Fruit fly (Drosophila melanogaster) whole organism, adult: Measurements from ENCODE around the gene CG13300.

Experiments
- CG11617 ChIP-seq: fragments of 200-800 bp; sonication (Bioruptor generic); optimal IDR thresholded peaks from 2 replicates; lab custom pipeline; 2017; ENCODE audit warnings: mild to moderate bottlenecking, missing biosample characterization, missing genetic modification reagents, missing genetic modification characterization
- CG12768 ChIP-seq: fragments of 200-800 bp; sonication (Bioruptor generic); optimal IDR thresholded peaks from 2 replicates; lab custom pipeline; 2017; ENCODE audit warnings: missing biosample characterization, missing genetic modification characterization, mild to moderate bottlenecking, moderate library complexity, missing genetic modification reagents
- CG14711 ChIP-seq: fragments of 200-800 bp; sonication (Bioruptor generic); optimal IDR thresholded peaks from 2 replicates; lab custom pipeline; 2018; ENCODE audit warnings: missing biosample characterization, mild to moderate bottlenecking, missing genetic modification characterization, moderate library complexity
- CG1620 ChIP-seq: fragments of 200-800 bp; sonication (Bioruptor generic); optimal IDR thresholded peaks from 2 replicates; lab custom pipeline; 2016; ENCODE audit warnings: missing biosample characterization, missing genetic modification characterization
- CG33017 ChIP-seq: fragments of 200-800 bp; sonication (Bioruptor generic); optimal IDR thresholded peaks from 2 replicates; lab custom pipeline; 2018; ENCODE audit warnings: missing biosample characterization, mild to moderate bottlenecking, missing genetic modification characterization, moderate library complexity
- CG5204 ChIP-seq: fragments of 200-800 bp; sonication (Bioruptor generic); optimal IDR thresholded peaks from 2 replicates; lab custom pipeline; 2016; ENCODE audit warnings: missing biosample characterization, missing genetic modification characterization
- CG7045 ChIP-seq: fragments of 200-800 bp; sonication (Bioruptor generic); optimal IDR thresholded peaks from 2 replicates; lab custom pipeline; 2017; ENCODE audit warnings: missing biosample characterization, mild to moderate bottlenecking, missing genetic modification characterization
- CG7101 ChIP-seq: fragments of 200-800 bp; sonication (Bioruptor generic); optimal IDR thresholded peaks from 2 replicates; lab custom pipeline; 2018; ENCODE audit warnings: missing biosample characterization, mild to moderate bottlenecking, missing genetic modification characterization, moderate library complexity
- Clk ChIP-seq: fragments of 200-800 bp; sonication (Bioruptor generic); optimal IDR thresholded peaks from 2 replicates; lab custom pipeline; 2017; ENCODE audit warnings: missing biosample characterization, missing genetic modification characterization
- Crg-1 ChIP-seq: fragments of 200-800 bp; sonication (Bioruptor generic); optimal IDR thresholded peaks from 2 replicates; lab custom pipeline; 2016; ENCODE audit warnings: missing biosample characterization, missing genetic modification characterization
- Hr96 ChIP-seq: fragments of 200-800 bp; sonication (Bioruptor generic); optimal IDR thresholded peaks from 2 replicates; lab custom pipeline; 2016; ENCODE audit warnings: missing biosample characterization, missing genetic modification characterization
- Mnt ChIP-seq: fragments of 200-800 bp; sonication (Bioruptor generic); optimal IDR thresholded peaks from 2 replicates; lab custom pipeline; 2016; ENCODE audit warnings: missing biosample characterization, mild to moderate bottlenecking, missing genetic modification characterization
- bab1 ChIP-seq: fragments of 200-800 bp; sonication (Bioruptor generic); optimal IDR thresholded peaks from 3 replicates; lab custom pipeline; 2019; ENCODE audit warnings: missing biosample characterization, mild to moderate bottlenecking, missing genetic modification characterization, moderate library complexity
- cic ChIP-seq: fragments of 200-800 bp; sonication (Bioruptor generic); optimal IDR thresholded peaks from 2 replicates; lab custom pipeline; 2017; ENCODE audit warnings: missing biosample characterization, mild to moderate bottlenecking, missing genetic modification characterization, moderate library complexity
- cnc ChIP-seq, 2 experiments: fragments of >200 bp; optimal IDR thresholded peaks; 2 replicates each; lab custom pipeline; 2017
- kay ChIP-seq: fragments of 200-800 bp; sonication (Bioruptor generic); peaks from one replicate; lab custom pipeline; 2016; ENCODE audit warnings: missing biosample characterization, missing genetic modification characterization, borderline replicate concordance
- ovo ChIP-seq: fragments of 200-800 bp; sonication (Bioruptor generic); optimal IDR thresholded peaks from 2 replicates; lab custom pipeline; 2016; ENCODE audit warnings: missing biosample characterization, missing genetic modification characterization
- pad ChIP-seq: fragments of 200-800 bp; sonication (Bioruptor generic); optimal IDR thresholded peaks from 3 replicates; lab custom pipeline; 2017; ENCODE audit warnings: missing biosample characterization, missing genetic modification characterization, mild to moderate bottlenecking, moderate library complexity, missing genetic modification reagents
- tj ChIP-seq: fragments of 200-800 bp; sonication (Bioruptor generic); optimal IDR thresholded peaks from 3 replicates; lab custom pipeline; 2017; ENCODE audit warnings: missing biosample characterization, mild to moderate bottlenecking, missing genetic modification characterization, moderate library complexity
- toe ChIP-seq: fragments of 200-800 bp; sonication (Bioruptor generic); optimal IDR thresholded peaks from 2 replicates; lab custom pipeline; 2016; ENCODE audit warnings: missing biosample characterization, missing genetic modification characterization

CG13300 gene

dm6 chr3L:6317494-6317893 is 34.7 kb downstream of the CG13300 start:
- TF ChIP-seq CG12768 (GFP tag; lab: Kevin White, UChicago) (no peak), ovo (GFP tag; lab: Kevin White, UChicago) (no peak), CG1620 (GFP tag; lab: Kevin White, UChicago) (no peak), cnc (optimal IDR thresholded peaks at IDR 0.05; lab: Kevin White, UChicago) (no peak), Mnt (no peak)

DNA sequence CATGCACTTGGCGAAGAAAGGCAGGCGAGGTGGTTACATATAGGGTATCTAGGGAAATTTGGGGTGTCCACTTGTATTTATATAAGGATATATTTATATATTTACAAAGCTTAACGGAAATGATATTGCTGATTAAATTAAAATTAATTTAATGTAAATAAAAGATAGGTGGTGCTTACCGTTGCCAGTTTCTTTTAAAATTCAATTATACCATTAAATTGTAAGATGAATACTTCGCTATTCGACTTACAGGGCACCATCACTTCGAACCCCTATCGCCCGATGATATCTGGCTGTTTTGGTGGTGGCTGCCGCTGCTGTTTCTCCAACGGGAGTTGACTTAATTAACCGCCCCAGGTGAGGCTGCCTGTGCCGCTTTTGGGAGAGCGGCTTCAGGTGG is 36.5 kb downstream of the CG13300 start:
- TF ChIP-seq CG7045 (GFP tag; lab: Kevin White, UChicago) (no peak), CG33017 (tag; lab: Kevin White, UChicago) (no peak), bab1 (GFP tag; lab: Kevin White, UChicago) (no peak), CG5204 (GFP tag; lab: Kevin White, UChicago) (no peak), CG11617 (GFP tag; lab: Kevin White, UChicago) (no peak), CG14711 (tag; lab: Kevin White, UChicago) (no peak), Crg-1 (GFP tag; lab: Kevin White, UChicago) (no peak), Hr96 (GFP tag; lab: Kevin White, UChicago) (no peak), CG1620 (GFP tag; lab: Kevin White, UChicago) (no peak), cic (GFP tag; lab: Kevin White, UChicago) (no peak), cnc (optimal IDR thresholded peaks at IDR 0.05; lab: Kevin White, UChicago) (no peak), kay (no peak), toe (GFP tag; lab: Kevin White, UChicago) (no peak), CG7101 (tag; lab: Kevin White, UChicago) (no peak), tj (GFP tag; lab: Kevin White, UChicago) (no peak)

DNA sequence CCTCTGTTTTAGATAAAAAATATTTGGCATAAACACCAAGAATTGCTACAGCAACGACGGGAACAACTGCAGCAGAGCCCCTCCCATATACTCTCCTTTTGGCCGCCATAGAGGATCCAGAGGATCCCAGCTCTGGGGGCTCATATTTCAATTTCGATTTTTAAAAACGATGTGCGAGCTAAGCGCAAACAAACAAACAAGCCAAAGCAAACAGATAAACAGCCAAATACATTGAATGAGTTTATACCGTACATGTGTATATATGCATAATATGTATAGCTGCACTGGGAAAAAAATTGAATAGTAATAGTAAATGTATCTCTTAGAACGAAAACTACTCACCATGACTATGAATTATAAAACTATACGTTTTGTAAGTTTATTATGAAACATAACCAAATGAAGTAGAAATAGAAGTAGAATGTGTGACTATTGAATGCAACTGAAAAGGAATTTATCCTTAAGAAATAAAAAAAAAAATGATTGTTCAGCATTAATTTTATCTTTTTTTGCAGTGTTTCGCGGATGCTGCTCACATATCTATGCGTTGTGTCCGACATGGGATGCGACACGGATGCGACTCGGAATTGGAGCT is 40.1 kb downstream of the CG13300 start:
- no peak for TF ChIP-seq kay
- no peak for TF ChIP-seq Clk (GFP tag; lab: Kevin White, UChicago)

- no peak for TF ChIP-seq cnc (optimal IDR thresholded peaks at IDR 0.05; lab: Kevin White, UChicago)
- TF ChIP-seq ovo (GFP tag; lab: Kevin White, UChicago), result no peak
- no peak for TF ChIP-seq CG12768 (GFP tag; lab: Kevin White, UChicago)
- TF ChIP-seq Mnt, result no peak
- no peak for TF ChIP-seq kay
- no peak for TF ChIP-seq toe (GFP tag; lab: Kevin White, UChicago)
- no peak for TF ChIP-seq cic (GFP tag; lab: Kevin White, UChicago)
- no peak for TF ChIP-seq CG14711 (tag; lab: Kevin White, UChicago)
- TF ChIP-seq Clk (GFP tag; lab: Kevin White, UChicago), result no peak
- no peak for TF ChIP-seq tj (GFP tag; lab: Kevin White, UChicago)
- TF ChIP-seq Crg-1 (GFP tag; lab: Kevin White, UChicago), result no peak
- TF ChIP-seq CG7045 (GFP tag; lab: Kevin White, UChicago), result no peak
- no peak for TF ChIP-seq CG7101 (tag; lab: Kevin White, UChicago)
Measured at dm6 chr3L:6310489-6310888, 41.7 kb downstream of the CG13300 start.

dm6 chr3L:6309726-6310125 is 42.5 kb downstream of the CG13300 start:
- TF ChIP-seq CG14711 (tag; lab: Kevin White, UChicago), result no peak
- no peak for TF ChIP-seq CG7045 (GFP tag; lab: Kevin White, UChicago)
- no peak for TF ChIP-seq CG7101 (tag; lab: Kevin White, UChicago)
- no peak for TF ChIP-seq pad (GFP tag; lab: Kevin White, UChicago)
- no peak for TF ChIP-seq cic (GFP tag; lab: Kevin White, UChicago)
- TF ChIP-seq CG5204 (GFP tag; lab: Kevin White, UChicago), result no peak
- TF ChIP-seq cnc (optimal IDR thresholded peaks at IDR 0.05; lab: Kevin White, UChicago), result no peak
- TF ChIP-seq Crg-1 (GFP tag; lab: Kevin White, UChicago), result no peak
- TF ChIP-seq ovo (GFP tag; lab: Kevin White, UChicago), result no peak

- TF ChIP-seq Crg-1 (GFP tag; lab: Kevin White, UChicago) (no peak), kay (no peak), CG11617 (GFP tag; lab: Kevin White, UChicago) (no peak), CG33017 (tag; lab: Kevin White, UChicago) (no peak), CG12768 (GFP tag; lab: Kevin White, UChicago) (no peak), Clk (GFP tag; lab: Kevin White, UChicago) (no peak), CG14711 (tag; lab: Kevin White, UChicago) (no peak), Hr96 (GFP tag; lab: Kevin White, UChicago) (no peak), CG5204 (GFP tag; lab: Kevin White, UChicago) (no peak), CG7045 (GFP tag; lab: Kevin White, UChicago) (no peak), cnc (optimal IDR thresholded peaks at IDR 0.05; lab: Kevin White, UChicago) (no peak), toe (GFP tag; lab: Kevin White, UChicago) (no peak), pad (GFP tag; lab: Kevin White, UChicago) (no peak)
Measured at dm6 chr3L:6308596-6308995, 43.6 kb downstream of the CG13300 start.

DNA sequence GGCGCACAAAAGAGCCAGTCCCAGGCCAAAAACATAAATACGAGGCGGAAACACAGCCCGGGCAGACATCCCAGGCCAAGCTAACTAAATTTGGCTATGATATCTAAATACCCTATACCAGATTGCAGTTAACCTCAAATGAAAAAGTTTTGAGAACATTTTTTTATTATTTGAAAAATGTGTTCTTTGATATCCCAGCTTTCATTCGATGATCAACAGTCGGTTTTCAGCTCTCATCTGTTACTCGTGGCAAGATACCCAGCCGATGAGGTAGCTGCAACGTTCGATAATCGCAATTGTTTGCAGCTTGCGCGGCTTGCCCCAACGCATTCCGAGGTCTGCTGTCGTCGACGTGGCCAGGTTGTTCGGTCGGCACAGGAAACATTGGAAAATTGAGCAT is 44.9 kb downstream of the CG13300 start:
- TF ChIP-seq CG5204 (GFP tag; lab: Kevin White, UChicago), result no peak
- no peak for TF ChIP-seq CG11617 (GFP tag; lab: Kevin White, UChicago)
- no peak for TF ChIP-seq Crg-1 (GFP tag; lab: Kevin White, UChicago)
- TF ChIP-seq CG33017 (tag; lab: Kevin White, UChicago), result no peak
- TF ChIP-seq Hr96 (GFP tag; lab: Kevin White, UChicago), result no peak
- no peak for TF ChIP-seq CG14711 (tag; lab: Kevin White, UChicago)
- no peak for TF ChIP-seq CG1620 (GFP tag; lab: Kevin White, UChicago)
- TF ChIP-seq cic (GFP tag; lab: Kevin White, UChicago), result no peak
- no peak for TF ChIP-seq tj (GFP tag; lab: Kevin White, UChicago)
- TF ChIP-seq CG12768 (GFP tag; lab: Kevin White, UChicago), result no peak
- no peak for TF ChIP-seq kay
- no peak for TF ChIP-seq CG7101 (tag; lab: Kevin White, UChicago)
- TF ChIP-seq CG7045 (GFP tag; lab: Kevin White, UChicago), result no peak
- no peak for TF ChIP-seq Clk (GFP tag; lab: Kevin White, UChicago)
- no peak for TF ChIP-seq toe (GFP tag; lab: Kevin White, UChicago)
- no peak for TF ChIP-seq cnc (optimal IDR thresholded peaks at IDR 0.05; lab: Kevin White, UChicago)
- TF ChIP-seq pad (GFP tag; lab: Kevin White, UChicago), result no peak
